Worm (Caenorhabditis elegans): ENCODE measurements around the gene cyp-13A8.
A peak's percentile ranks its signal among the peaks of the same experiment; 100 is the strongest.

cyp-13A8 gene

ce11 chrII:9787395-9788152, 19.8 kb downstream of the cyp-13A8 start, which contains the start of gene cyp-13A2:
TSS of gene cyp-13A2 (minus strand) at chrII:9787629.
- TF ChIP-seq rpc-1 (optimal IDR thresholded peaks at IDR 0.05) = no peak
- TF ChIP-seq rpc-1 (tag; optimal IDR thresholded peaks at IDR 0.05) = peak; percentile 3
- no peak for TF ChIP-seq C17E4.6 (GFP tag; IDR thresholded peaks at IDR 0.05)
- no peak for TF ChIP-seq lsl-1 (GFP tag; optimal IDR thresholded peaks at IDR 0.05)
- no peak for TF ChIP-seq D2030.7 (GFP tag; IDR thresholded peaks at IDR 0.05)
- TF ChIP-seq mes-4 (tag; optimal IDR thresholded peaks at IDR 0.05) = no peak
- TF ChIP-seq ceh-27 (GFP tag; optimal IDR thresholded peaks at IDR 0.05) = no peak
- no peak for TF ChIP-seq tbx-9 (tag; optimal IDR thresholded peaks at IDR 0.05; ENCODE audit: borderline replicate concordance)
- no peak for TF ChIP-seq cebp-1 (GFP tag; IDR thresholded peaks at IDR 0.05)
- TF ChIP-seq cebp-1 (tag; optimal IDR thresholded peaks at IDR 0.05) = no peak
- TF ChIP-seq somi-1 (GFP tag; optimal IDR thresholded peaks at IDR 0.05) = no peak
- TF ChIP-seq him-1 (tag; optimal IDR thresholded peaks at IDR 0.05) = peak; percentile 56
- TF ChIP-seq tbp1 (GFP tag; optimal IDR thresholded peaks at IDR 0.05) = peak; percentile 57
- TF ChIP-seq nhr-80 (tag; optimal IDR thresholded peaks at IDR 0.05) = peak; percentile 89
- TF ChIP-seq pha-4 (tag; optimal IDR thresholded peaks at IDR 0.05) = peak; percentile 6
- peak; percentile 86 for TF ChIP-seq snpc-3.4 (tag; optimal IDR thresholded peaks at IDR 0.05)
- TF ChIP-seq ztf-3 (GFP tag; optimal IDR thresholded peaks at IDR 0.05) = no peak
- peak; percentile 93 for TF ChIP-seq snpc-4 (GFP tag; optimal IDR thresholded peaks at IDR 0.05)
- TF ChIP-seq snpc-4 (tag; optimal IDR thresholded peaks at IDR 0.05) = peak; percentile 94 to 98 (median 96)
- 0 out of 2 replicates have a peak, but pooled peaks have one; percentile 27 for TF ChIP-seq B0336.3 (GFP tag; IDR thresholded peaks at IDR 0.05)
- peak; percentile 24; the same call in 1 of the 2 replicates for TF ChIP-seq F33H1.4 (GFP tag; IDR thresholded peaks at IDR 0.05)
- TF ChIP-seq hmg-1.2 (GFP tag; IDR thresholded peaks at IDR 0.05) = peak; percentile 84
- no peak for TF ChIP-seq lin-40 (tag; optimal IDR thresholded peaks at IDR 0.05)
- no peak for TF ChIP-seq F23B12.7 (tag; optimal IDR thresholded peaks at IDR 0.05; ENCODE audit: insufficient read depth)
- no peak for TF ChIP-seq Y95B8A.8 (GFP tag; IDR thresholded peaks at IDR 0.05)
- peak; percentile 93 for TF ChIP-seq snpc-1.1 (tag; optimal IDR thresholded peaks at IDR 0.05; ENCODE audit: insufficient read depth)
- TF ChIP-seq rec-8 (tag; optimal IDR thresholded peaks at IDR 0.05) = no peak

- TF ChIP-seq ZK185.1 (tag; optimal IDR thresholded peaks at IDR 0.05; ENCODE audit: poor library complexity, severe bottlenecking) = no peak
- no peak for TF ChIP-seq hrde-1 (tag; optimal IDR thresholded peaks at IDR 0.05; ENCODE audit: borderline replicate concordance)
- no peak for TF ChIP-seq bed-2 (GFP tag; IDR thresholded peaks at IDR 0.05)
- TF ChIP-seq ztf-3 (GFP tag; optimal IDR thresholded peaks at IDR 0.05) = no peak
- no peak for TF ChIP-seq dpl-1 (GFP tag; optimal IDR thresholded peaks at IDR 0.05)
- TF ChIP-seq ceh-91 (GFP tag; IDR thresholded peaks at IDR 0.05) = no peak
- TF ChIP-seq attf-5 (GFP tag; optimal IDR thresholded peaks at IDR 0.05) = no peak
- TF ChIP-seq egl-44 (GFP tag; IDR thresholded peaks at IDR 0.05) = no peak
Measured at ce11 chrII:9786215-9786614, 21.2 kb downstream of the cyp-13A8 start.

- no peak for TF ChIP-seq bed-1 (GFP tag; IDR thresholded peaks at IDR 0.05)
- TF ChIP-seq T07F8.4 (tag; optimal IDR thresholded peaks at IDR 0.05) = no peak
- TF ChIP-seq hlh-12 (tag; optimal IDR thresholded peaks at IDR 0.05) = no peak
- TF ChIP-seq cebp-1 (GFP tag; IDR thresholded peaks at IDR 0.05) = no peak
- TF ChIP-seq cebp-1 (tag; optimal IDR thresholded peaks at IDR 0.05) = no peak
- no peak for TF ChIP-seq snpc-3.4 (tag; optimal IDR thresholded peaks at IDR 0.05)
- no peak for TF ChIP-seq F39B2.1 (GFP tag; IDR thresholded peaks at IDR 0.05)
- TF ChIP-seq F33H1.4 (GFP tag; IDR thresholded peaks at IDR 0.05) = no peak
- TF ChIP-seq C17E4.6 (GFP tag; IDR thresholded peaks at IDR 0.05) = no peak
- TF ChIP-seq rpc-1 (optimal IDR thresholded peaks at IDR 0.05) = no peak
- TF ChIP-seq rpc-1 (tag; optimal IDR thresholded peaks at IDR 0.05) = no peak
- no peak for TF ChIP-seq hmg-20 (GFP tag; IDR thresholded peaks at IDR 0.05)
- no peak for TF ChIP-seq atf-7 (tag; optimal IDR thresholded peaks at IDR 0.05)
- TF ChIP-seq ceh-58 (GFP tag; IDR thresholded peaks at IDR 0.05) = no peak
- TF ChIP-seq fkh-3 (tag; optimal IDR thresholded peaks at IDR 0.05) = no peak
- TF ChIP-seq unc-130 (GFP tag; optimal IDR thresholded peaks at IDR 0.05) = no peak
- no peak for TF ChIP-seq lin-26 (GFP tag; IDR thresholded peaks at IDR 0.05)
- no peak for TF ChIP-seq zfh-2 (GFP tag; conservative IDR thresholded peaks at IDR 0.05)
Measured at ce11 chrII:9782337-9782736, 25.0 kb downstream of the cyp-13A8 start, which contains the start of gene T10B9.14. TSS of gene T10B9.14 (minus strand) at chrII:9782437.

Data from whole organism, young adult.